Fruit fly (Drosophila melanogaster): ENCODE results near the gene CG12256.

Gene CG12256

DNA sequence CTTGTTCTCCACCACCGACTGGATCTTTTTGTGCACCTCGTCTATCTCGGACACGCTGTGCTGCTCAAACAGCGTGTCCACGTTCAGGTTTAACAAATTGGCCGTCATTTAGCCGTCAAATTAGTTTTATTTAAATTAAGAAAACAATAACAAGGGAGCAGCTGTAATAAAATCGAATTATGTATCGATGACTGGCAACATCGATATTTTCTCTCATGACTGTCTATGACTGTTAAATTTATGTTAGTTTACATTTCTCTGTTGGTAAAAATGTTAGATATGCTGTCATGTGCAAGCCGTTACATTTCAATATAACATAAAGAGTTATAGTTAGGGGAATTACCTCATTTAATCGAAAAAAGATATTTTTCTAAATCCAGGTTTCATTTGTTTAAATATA, 6.6 kb downstream of the CG12256 start, which contains the start of gene Cog1:
Gene Cog1 (minus strand): TSS at position 190 of the 400 bp plus-strand sequence.
- TF ChIP-seq CrebA (GFP tag; optimal IDR thresholded peaks at IDR 0.05; ENCODE audit: borderline replicate concordance) (peak; percentile 27), Rel (GFP tag; optimal IDR thresholded peaks at IDR 0.05) (no peak), Rel (tag; optimal IDR thresholded peaks at IDR 0.05) (peak; percentile 94), foxo (GFP tag; optimal IDR thresholded peaks at IDR 0.05) (peak in 1 of 2 experiments; percentile 14), tai (GFP tag; optimal IDR thresholded peaks at IDR 0.05) (no peak)

DNA sequence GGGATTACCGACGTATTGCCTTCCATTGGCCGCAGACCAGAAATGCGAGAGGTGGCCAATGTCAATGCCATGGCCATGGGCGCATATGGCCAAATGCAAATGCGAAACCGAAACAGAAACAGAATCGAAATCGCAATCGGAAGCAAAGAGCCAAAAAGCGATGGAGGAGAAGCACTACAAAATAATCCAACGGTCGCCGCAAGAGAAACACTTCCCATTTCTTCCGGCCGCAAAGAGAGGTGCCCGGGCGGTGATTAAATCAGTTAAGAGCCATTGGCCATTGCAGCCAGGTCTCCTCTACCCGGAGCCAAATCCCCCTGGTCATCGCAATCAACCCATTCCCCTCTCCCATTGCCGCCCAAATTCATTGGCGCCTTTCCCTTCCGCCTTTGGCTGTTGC, 11.9 kb downstream of the CG12256 start, which contains the start of gene CG14742:
Gene CG14742 (plus strand): TSS at position 301 of the 400 bp plus-strand sequence.
- TF ChIP-seq HLH106 (tag; optimal IDR thresholded peaks at IDR 0.05) = no peak
- no peak for TF ChIP-seq OdsH (GFP tag; optimal IDR thresholded peaks at IDR 0.05)
- TF ChIP-seq Hr83 (GFP tag; optimal IDR thresholded peaks at IDR 0.05; ENCODE audit: poor library complexity, severe bottlenecking) = no peak
- TF ChIP-seq lola (GFP tag; optimal IDR thresholded peaks at IDR 0.05) = no peak
- TF ChIP-seq tai (GFP tag; optimal IDR thresholded peaks at IDR 0.05) = no peak
- TF ChIP-seq h (GFP tag; optimal IDR thresholded peaks at IDR 0.05) = no peak
- TF ChIP-seq dl (GFP tag; optimal IDR thresholded peaks at IDR 0.05; ENCODE audit: insufficient read depth in 1 of 2, partially characterized antibody in 2 of 2) = no peak
- no peak for TF ChIP-seq br (GFP tag; optimal IDR thresholded peaks at IDR 0.05)
- no peak for TF ChIP-seq Myc (optimal IDR thresholded peaks at IDR 0.05)
- no peak for TF ChIP-seq Rel (GFP tag; optimal IDR thresholded peaks at IDR 0.05)
- TF ChIP-seq Rel (tag; optimal IDR thresholded peaks at IDR 0.05) = no peak
- TF ChIP-seq Vsx2 (GFP tag; optimal IDR thresholded peaks at IDR 0.05; ENCODE audit: partially characterized antibody) = no peak
- no peak for TF ChIP-seq CG9705 (GFP tag; optimal IDR thresholded peaks at IDR 0.05)
- no peak for TF ChIP-seq Sp1 (GFP tag; optimal IDR thresholded peaks at IDR 0.05)
- TF ChIP-seq fru (GFP tag; optimal IDR thresholded peaks at IDR 0.05) = no peak
- no peak for TF ChIP-seq psq (GFP tag; optimal IDR thresholded peaks at IDR 0.05)
- TF ChIP-seq dmrt93B (GFP tag; optimal IDR thresholded peaks at IDR 0.05) = no peak
- no peak for TF ChIP-seq foxo (GFP tag; optimal IDR thresholded peaks at IDR 0.05)
- TF ChIP-seq CG32264 (GFP tag; optimal IDR thresholded peaks at IDR 0.05) = no peak
- no peak for TF ChIP-seq Dfd (GFP tag; optimal IDR thresholded peaks at IDR 0.05)
- no peak for TF ChIP-seq woc (GFP tag; optimal IDR thresholded peaks at IDR 0.05)

DNA sequence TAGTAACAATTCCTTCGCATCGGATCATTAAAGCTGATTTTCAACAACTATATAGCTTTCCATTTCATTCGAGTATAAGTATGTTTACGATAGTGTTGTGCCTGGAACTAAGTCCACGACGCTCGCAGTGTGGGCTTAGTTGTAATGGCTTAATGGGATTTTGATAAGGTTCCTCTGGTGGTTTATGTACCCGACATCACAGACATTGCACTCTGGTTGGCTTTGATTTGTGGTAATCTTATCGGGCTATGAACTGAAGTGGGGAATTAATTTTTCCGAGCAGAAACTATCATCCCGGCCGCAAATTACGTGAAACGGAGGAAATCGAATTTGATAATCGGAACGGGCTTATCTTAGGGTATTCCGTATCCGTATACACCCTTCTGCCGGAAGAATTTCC, 14.6 kb downstream of the CG12256 start:
- TF ChIP-seq CrebA (GFP tag; optimal IDR thresholded peaks at IDR 0.05; ENCODE audit: borderline replicate concordance) (no peak), Sp1 (GFP tag; optimal IDR thresholded peaks at IDR 0.05) (no peak), Hr78 (GFP tag; optimal IDR thresholded peaks at IDR 0.05) (no peak), HLH106 (tag; optimal IDR thresholded peaks at IDR 0.05) (no peak), Mio (GFP tag; optimal IDR thresholded peaks at IDR 0.05) (no peak), sage (GFP tag; optimal IDR thresholded peaks at IDR 0.05) (no peak), Rel (GFP tag; optimal IDR thresholded peaks at IDR 0.05) (no peak), Rel (tag; optimal IDR thresholded peaks at IDR 0.05) (no peak), dl (GFP tag; optimal IDR thresholded peaks at IDR 0.05; ENCODE audit: insufficient read depth in 1 of 2, partially characterized antibody in 2 of 2) (no peak), N (GFP tag; optimal IDR thresholded peaks at IDR 0.05) (no peak), usp (GFP tag; optimal IDR thresholded peaks at IDR 0.05) (no peak), Jra (GFP tag; optimal IDR thresholded peaks at IDR 0.05) (no peak), Hnf4 (GFP tag; optimal IDR thresholded peaks at IDR 0.05) (no peak), CG9705 (GFP tag; optimal IDR thresholded peaks at IDR 0.05) (no peak), Vsx2 (GFP tag; optimal IDR thresholded peaks at IDR 0.05; ENCODE audit: partially characterized antibody) (no peak), h (GFP tag; optimal IDR thresholded peaks at IDR 0.05) (no peak), CG32264 (GFP tag; optimal IDR thresholded peaks at IDR 0.05) (no peak), jim (GFP tag; optimal IDR thresholded peaks at IDR 0.05) (no peak), rgr (GFP tag; optimal IDR thresholded peaks at IDR 0.05) (no peak), Hr83 (GFP tag; optimal IDR thresholded peaks at IDR 0.05; ENCODE audit: poor library complexity, severe bottlenecking) (no peak), brk (GFP tag; optimal IDR thresholded peaks at IDR 0.05) (no peak)

DNA sequence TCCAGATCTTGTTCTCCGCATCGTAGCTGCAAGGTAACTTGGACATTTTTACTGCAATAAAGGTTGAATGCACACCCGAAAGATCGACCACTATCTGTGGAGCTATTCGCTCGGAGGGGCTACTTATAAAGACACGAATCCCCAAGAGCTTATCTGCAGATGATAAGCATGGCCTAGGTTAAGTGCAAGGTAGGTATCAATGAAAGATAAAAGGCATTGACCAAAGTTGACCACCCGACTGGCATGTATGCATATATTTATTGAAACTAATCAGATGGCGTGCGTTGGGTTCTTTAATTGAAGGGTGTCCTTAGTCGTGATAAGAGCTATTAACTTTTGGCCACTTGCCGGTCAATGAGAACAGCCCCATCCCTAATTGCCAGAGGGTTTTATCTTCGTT, 15.9 kb downstream of the CG12256 start, which contains the start of gene CG4830:
Gene CG4830 (minus strand): TSS at position 101 of the 400 bp plus-strand sequence.
- TF ChIP-seq foxo (GFP tag; optimal IDR thresholded peaks at IDR 0.05) (no peak), Vsx2 (GFP tag; optimal IDR thresholded peaks at IDR 0.05; ENCODE audit: partially characterized antibody) (no peak), tai (GFP tag; optimal IDR thresholded peaks at IDR 0.05) (no peak)

Measured in whole organism, wandering third instar larva.